Fruit fly (Drosophila melanogaster): ENCODE data around the gene Culd.
A peak's percentile ranks its signal among the peaks of the same experiment; 100 is the strongest.

Culd gene

dm6 chr3L:8325559-8325958 lies 30.5 kb downstream of the Culd start, which contains the start of gene CG34461:
TSS of gene CG34461 (plus strand) at chr3L:8325859.
- no peak for TF ChIP-seq CG7101 (tag; optimal IDR thresholded peaks at IDR 0.05)
- TF ChIP-seq CG33017 (tag; optimal IDR thresholded peaks at IDR 0.05), result no peak
- no peak for TF ChIP-seq CG7045 (GFP tag; optimal IDR thresholded peaks at IDR 0.05)
- TF ChIP-seq cnc (optimal IDR thresholded peaks at IDR 0.05), result no peak
- no peak for TF ChIP-seq pad (GFP tag; optimal IDR thresholded peaks at IDR 0.05)
- no peak for TF ChIP-seq Clk (GFP tag; optimal IDR thresholded peaks at IDR 0.05)
- TF ChIP-seq tj (GFP tag; optimal IDR thresholded peaks at IDR 0.05), result no peak

dm6 chr3L:8323817-8324216 lies 32.3 kb downstream of the Culd start:
- TF ChIP-seq cic (GFP tag; optimal IDR thresholded peaks at IDR 0.05), result no peak
- TF ChIP-seq cnc (optimal IDR thresholded peaks at IDR 0.05), result no peak
- TF ChIP-seq bab1 (GFP tag; optimal IDR thresholded peaks at IDR 0.05), result no peak
- TF ChIP-seq pad (GFP tag; optimal IDR thresholded peaks at IDR 0.05), result no peak
- no peak for TF ChIP-seq tj (GFP tag; optimal IDR thresholded peaks at IDR 0.05)
- TF ChIP-seq CG12768 (GFP tag; optimal IDR thresholded peaks at IDR 0.05), result no peak
- no peak for TF ChIP-seq CG7101 (tag; optimal IDR thresholded peaks at IDR 0.05)
- TF ChIP-seq Crg-1 (GFP tag; optimal IDR thresholded peaks at IDR 0.05), result no peak
- no peak for TF ChIP-seq CG14711 (tag; optimal IDR thresholded peaks at IDR 0.05)
- TF ChIP-seq Hr96 (GFP tag; optimal IDR thresholded peaks at IDR 0.05), result no peak
- no peak for TF ChIP-seq CG1620 (GFP tag; optimal IDR thresholded peaks at IDR 0.05)

DNA sequence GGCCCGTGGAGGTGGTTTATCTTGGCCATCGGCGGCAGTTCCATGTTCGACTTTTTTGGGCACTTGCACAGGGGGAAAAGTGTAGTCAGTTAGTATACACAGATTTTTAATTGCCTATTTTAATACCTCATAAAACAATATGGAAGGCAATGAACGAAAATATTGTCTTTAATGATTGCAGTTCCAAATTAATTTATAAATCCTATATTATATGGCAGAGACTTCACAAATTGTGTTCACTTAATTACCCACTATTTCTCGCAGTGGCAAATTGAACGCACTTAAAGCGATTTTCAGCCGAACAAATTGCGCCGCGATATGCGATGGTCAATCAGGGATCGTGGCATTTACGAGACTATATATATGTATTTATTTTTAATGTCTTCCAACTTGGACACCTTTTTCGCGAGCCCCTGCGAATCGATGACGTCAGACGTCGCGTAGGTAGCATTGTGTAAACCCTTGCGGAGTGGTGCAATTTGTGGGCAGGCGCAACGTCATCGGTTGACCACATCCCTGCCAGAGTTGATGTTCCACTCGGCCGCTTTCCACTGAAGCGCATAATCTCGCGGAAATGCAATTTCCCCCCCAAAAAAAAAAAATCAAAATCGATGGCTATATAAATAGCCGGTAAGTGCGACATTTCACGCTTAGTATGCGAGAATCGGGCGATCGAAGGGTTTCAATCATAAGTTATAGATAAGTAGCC lies 35.8 kb downstream of the Culd start, which contains the start of gene CG13670:
CG13670 (plus strand) TSS at position 659 of the 709 bp plus-strand sequence.
- TF ChIP-seq CG11617 (GFP tag; optimal IDR thresholded peaks at IDR 0.05), result no peak
- TF ChIP-seq Mnt (GFP tag; optimal IDR thresholded peaks at IDR 0.05), result no peak
- no peak for TF ChIP-seq CG12768 (GFP tag; optimal IDR thresholded peaks at IDR 0.05)
- no peak for TF ChIP-seq CG7101 (tag; optimal IDR thresholded peaks at IDR 0.05)
- TF ChIP-seq CG5204 (GFP tag; optimal IDR thresholded peaks at IDR 0.05), result no peak
- TF ChIP-seq Crg-1 (GFP tag; optimal IDR thresholded peaks at IDR 0.05), result no peak
- no peak for TF ChIP-seq cnc (optimal IDR thresholded peaks at IDR 0.05)
- no peak for TF ChIP-seq ovo (GFP tag; optimal IDR thresholded peaks at IDR 0.05)
- TF ChIP-seq cic (GFP tag; optimal IDR thresholded peaks at IDR 0.05), result no peak
- no peak for TF ChIP-seq toe (GFP tag; optimal IDR thresholded peaks at IDR 0.05)
- no peak for TF ChIP-seq pad (GFP tag; optimal IDR thresholded peaks at IDR 0.05)
- no peak for TF ChIP-seq CG14711 (tag; optimal IDR thresholded peaks at IDR 0.05)
- TF ChIP-seq Clk (GFP tag; optimal IDR thresholded peaks at IDR 0.05), result no peak
- no peak for TF ChIP-seq CG1620 (GFP tag; optimal IDR thresholded peaks at IDR 0.05)
- TF ChIP-seq Hr96 (GFP tag; optimal IDR thresholded peaks at IDR 0.05), result no peak
- no peak for TF ChIP-seq bab1 (GFP tag; optimal IDR thresholded peaks at IDR 0.05)
- no peak for TF ChIP-seq CG7045 (GFP tag; optimal IDR thresholded peaks at IDR 0.05)

DNA sequence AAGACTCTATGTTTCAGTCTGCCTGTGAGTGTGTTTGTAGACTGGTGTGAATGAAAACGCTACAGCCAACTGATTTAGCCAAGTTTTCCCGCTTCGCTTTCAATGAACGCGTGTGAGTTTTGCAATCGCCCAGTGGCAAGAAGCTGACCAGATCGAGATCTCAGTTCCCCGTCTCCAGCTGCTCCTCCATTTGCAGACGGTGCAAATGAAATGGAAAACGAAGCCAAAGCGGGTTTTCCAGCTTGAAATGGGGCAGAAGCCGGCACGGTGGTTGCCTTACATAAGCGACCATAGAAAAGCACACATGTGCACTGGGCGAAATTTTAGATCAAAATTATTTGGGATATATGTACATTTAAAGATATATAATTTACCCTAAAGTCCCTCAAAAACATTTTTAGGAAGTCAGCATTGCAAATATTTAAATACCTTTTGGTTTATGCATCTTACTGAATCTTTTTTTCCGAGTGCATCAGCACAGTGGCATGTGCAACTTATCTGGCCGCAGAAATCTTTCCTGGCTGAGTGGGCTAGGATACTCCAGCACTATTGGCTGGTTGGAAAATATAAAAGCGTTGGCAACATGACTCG lies 37.1 kb downstream of the Culd start, which contains the start of gene CG43059:
CG43059 (minus strand) TSS at position 51 of the 591 bp plus-strand sequence.
- TF ChIP-seq CG7101 (tag; optimal IDR thresholded peaks at IDR 0.05) (no peak), cnc (optimal IDR thresholded peaks at IDR 0.05) (no peak), CG5204 (GFP tag; optimal IDR thresholded peaks at IDR 0.05) (no peak), Crg-1 (GFP tag; optimal IDR thresholded peaks at IDR 0.05) (no peak), cic (GFP tag; optimal IDR thresholded peaks at IDR 0.05) (no peak), pad (GFP tag; optimal IDR thresholded peaks at IDR 0.05) (no peak), ovo (GFP tag; optimal IDR thresholded peaks at IDR 0.05) (no peak), CG12768 (GFP tag; optimal IDR thresholded peaks at IDR 0.05) (no peak), CG7045 (GFP tag; optimal IDR thresholded peaks at IDR 0.05) (no peak), CG33017 (tag; optimal IDR thresholded peaks at IDR 0.05) (no peak), CG14711 (tag; optimal IDR thresholded peaks at IDR 0.05) (no peak), CG1620 (GFP tag; optimal IDR thresholded peaks at IDR 0.05) (no peak), toe (GFP tag; optimal IDR thresholded peaks at IDR 0.05) (no peak), Clk (GFP tag; optimal IDR thresholded peaks at IDR 0.05) (no peak)

DNA sequence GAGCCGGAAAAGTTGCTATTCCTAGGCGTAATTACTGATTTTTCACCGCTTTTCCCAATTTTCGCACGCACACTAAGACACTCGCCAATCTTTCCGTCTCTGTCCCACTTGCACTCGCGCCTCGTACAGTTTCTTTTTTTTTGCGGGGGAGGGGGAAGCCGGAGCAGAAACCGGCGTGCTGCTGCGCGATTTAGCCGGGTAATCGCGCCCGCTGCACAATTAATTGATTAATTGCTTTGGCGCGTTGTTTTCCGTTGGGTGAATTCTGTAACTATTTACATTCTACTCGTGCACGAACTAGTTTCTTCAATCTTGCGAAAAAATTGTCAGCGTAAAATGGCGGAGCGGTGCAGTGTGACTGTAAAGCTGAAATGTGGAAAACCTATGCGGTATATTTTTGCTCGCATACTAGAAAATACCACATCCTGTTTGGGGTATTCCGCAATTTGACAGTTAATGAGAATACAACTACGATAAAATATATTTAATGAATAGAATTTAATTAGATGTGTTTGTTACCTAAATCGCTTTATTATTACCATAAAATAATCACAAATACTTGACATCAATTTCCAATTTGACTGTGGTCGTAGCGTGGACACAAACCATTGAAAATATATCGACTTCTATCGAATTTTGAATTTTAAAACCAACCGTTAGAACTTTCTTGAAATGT lies 40.8 kb downstream of the Culd start, which contains the start of gene Cpsf6:
Cpsf6 (minus strand) TSS at position 362 of the 676 bp plus-strand sequence.
- TF ChIP-seq Mnt (GFP tag; optimal IDR thresholded peaks at IDR 0.05) (peak; percentile 74), toe (GFP tag; optimal IDR thresholded peaks at IDR 0.05) (peak; percentile 50), CG7045 (GFP tag; optimal IDR thresholded peaks at IDR 0.05) (no peak), CG1620 (GFP tag; optimal IDR thresholded peaks at IDR 0.05) (peak; percentile 6), tj (GFP tag; optimal IDR thresholded peaks at IDR 0.05) (peak; percentile 62), kay (GFP tag; ENCODE audit: borderline replicate concordance) (peak; percentile 71), pad (GFP tag; optimal IDR thresholded peaks at IDR 0.05) (peak; percentile 56), ovo (GFP tag; optimal IDR thresholded peaks at IDR 0.05) (peak; percentile 26), CG33017 (tag; optimal IDR thresholded peaks at IDR 0.05) (peak; percentile 13), CG7101 (tag; optimal IDR thresholded peaks at IDR 0.05) (peak; percentile 34), cic (GFP tag; optimal IDR thresholded peaks at IDR 0.05) (no peak), CG14711 (tag; optimal IDR thresholded peaks at IDR 0.05) (peak; percentile 56), Hr96 (GFP tag; optimal IDR thresholded peaks at IDR 0.05) (peak; percentile 2), bab1 (GFP tag; optimal IDR thresholded peaks at IDR 0.05) (peak; percentile 71), Crg-1 (GFP tag; optimal IDR thresholded peaks at IDR 0.05) (peak; percentile 51), CG12768 (GFP tag; optimal IDR thresholded peaks at IDR 0.05) (no peak), CG5204 (GFP tag; optimal IDR thresholded peaks at IDR 0.05) (no peak), cnc (optimal IDR thresholded peaks at IDR 0.05) (no peak), CG11617 (GFP tag; optimal IDR thresholded peaks at IDR 0.05) (peak; percentile 25), Clk (GFP tag; optimal IDR thresholded peaks at IDR 0.05) (no peak)

Measured in whole organism, adult.